Worm (Caenorhabditis elegans): Measurements from ENCODE around the gene R02F2.10.

Gene R02F2.10

ce11 chrIII:5506023-5506597 lies 28.0 kb downstream of the R02F2.10 start:
- TF ChIP-seq F33H1.4 (GFP tag; IDR thresholded peaks at IDR 0.05) (no peak), dox-1 (GFP tag; IDR thresholded peaks at IDR 0.05) (0 out of 2 replicates have a peak, but pooled peaks have one; percentile 19), Y67H2A.10 (GFP tag; conservative IDR thresholded peaks at IDR 0.05) (no peak), F57A8.1 (GFP tag; optimal IDR thresholded peaks at IDR 0.05) (no peak), B0019.2 (GFP tag; conservative IDR thresholded peaks at IDR 0.05) (no peak), B0035.1 (tag; optimal IDR thresholded peaks at IDR 0.05) (no peak), attf-5 (GFP tag; optimal IDR thresholded peaks at IDR 0.05) (peak; percentile 22), K12H6.12 (tag; optimal IDR thresholded peaks at IDR 0.05) (no peak), madf-6 (GFP tag; IDR thresholded peaks at IDR 0.05) (peak; percentile 46; the same call in 1 of the 2 replicates), let-607 (tag; optimal IDR thresholded peaks at IDR 0.05) (peak in 1 of 2 experiments; percentile 49), F49E8.2 (tag; optimal IDR thresholded peaks at IDR 0.05; ENCODE audit: insufficient read depth) (no peak), chd-7 (tag; optimal IDR thresholded peaks at IDR 0.05) (peak; percentile 65), ceh-27 (GFP tag; optimal IDR thresholded peaks at IDR 0.05) (no peak), unc-130 (GFP tag; optimal IDR thresholded peaks at IDR 0.05) (no peak), ztf-22 (GFP tag; optimal IDR thresholded peaks at IDR 0.05) (no peak), F37B4.10 (GFP tag; IDR thresholded peaks at IDR 0.05) (no peak), F52B5.7 (tag; optimal IDR thresholded peaks at IDR 0.05) (no peak), lin-54 (GFP tag; optimal IDR thresholded peaks at IDR 0.05) (peak; percentile 37), lsy-27 (tag; optimal IDR thresholded peaks at IDR 0.05; ENCODE audit: borderline replicate concordance, insufficient read depth) (no peak), lir-1 (GFP tag; conservative IDR thresholded peaks at IDR 0.05) (0 out of 2 replicates have a peak, but pooled peaks have one; percentile 12), F10E7.11 (tag; optimal IDR thresholded peaks at IDR 0.05) (peak; percentile 65), ets-4 (GFP tag; optimal IDR thresholded peaks at IDR 0.05) (no peak), ztf-6 (GFP tag; IDR thresholded peaks at IDR 0.05) (no peak), Y53G8AR.9 (GFP tag; conservative IDR thresholded peaks at IDR 0.05) (peak; percentile 89; the same call in 1 of the 2 replicates), ZK185.1 (tag; optimal IDR thresholded peaks at IDR 0.05; ENCODE audit: poor library complexity, severe bottlenecking) (peak; percentile 35), lin-26 (GFP tag; IDR thresholded peaks at IDR 0.05) (0 out of 2 replicates have a peak, but pooled peaks have one; percentile 54), ztf-28 (GFP tag; IDR thresholded peaks at IDR 0.05) (no peak), mes-4 (tag; optimal IDR thresholded peaks at IDR 0.05) (no peak), repo-1 (tag; optimal IDR thresholded peaks at IDR 0.05) (peak; percentile 80), nhr-90 (tag; optimal IDR thresholded peaks at IDR 0.05) (peak; percentile 52), sptf-2 (GFP tag; optimal IDR thresholded peaks at IDR 0.05) (no peak), T26A5.8 (tag; optimal IDR thresholded peaks at IDR 0.05) (no peak), C17E4.6 (GFP tag; IDR thresholded peaks at IDR 0.05) (no peak), F39B2.1 (GFP tag; IDR thresholded peaks at IDR 0.05) (no peak), Y95B8A.8 (GFP tag; IDR thresholded peaks at IDR 0.05) (0 out of 2 replicates have a peak, but pooled peaks have one; percentile 36), hsf-1 (GFP tag; IDR thresholded peaks at IDR 0.05) (0 out of 2 replicates have a peak, but pooled peaks have one; percentile 6), ceh-91 (GFP tag; IDR thresholded peaks at IDR 0.05) (no peak), aptf-3 (GFP tag; IDR thresholded peaks at IDR 0.05) (no peak), nhr-27 (tag; optimal IDR thresholded peaks at IDR 0.05) (no peak), K11D2.4 (GFP tag; IDR thresholded peaks at IDR 0.05) (no peak), ceh-58 (GFP tag; IDR thresholded peaks at IDR 0.05) (no peak), mxl-1 (tag; optimal IDR thresholded peaks at IDR 0.05) (no peak), madf-10 (tag; optimal IDR thresholded peaks at IDR 0.05) (peak; percentile 50), ama-1 (optimal IDR thresholded peaks at IDR 0.05) (peak; percentile 89), ama-1 (GFP tag; optimal IDR thresholded peaks at IDR 0.05) (no peak), cebp-2 (GFP tag; IDR thresholded peaks at IDR 0.05) (peak; percentile 77; the same call in 1 of the 2 replicates), bed-2 (GFP tag; IDR thresholded peaks at IDR 0.05) (no peak), xnd-1 (tag; optimal IDR thresholded peaks at IDR 0.05) (no peak)

All from whole organism, young adult.